Worm (Caenorhabditis elegans): ENCODE measurements around the gene ceh-75.

Gene ceh-75

DNA sequence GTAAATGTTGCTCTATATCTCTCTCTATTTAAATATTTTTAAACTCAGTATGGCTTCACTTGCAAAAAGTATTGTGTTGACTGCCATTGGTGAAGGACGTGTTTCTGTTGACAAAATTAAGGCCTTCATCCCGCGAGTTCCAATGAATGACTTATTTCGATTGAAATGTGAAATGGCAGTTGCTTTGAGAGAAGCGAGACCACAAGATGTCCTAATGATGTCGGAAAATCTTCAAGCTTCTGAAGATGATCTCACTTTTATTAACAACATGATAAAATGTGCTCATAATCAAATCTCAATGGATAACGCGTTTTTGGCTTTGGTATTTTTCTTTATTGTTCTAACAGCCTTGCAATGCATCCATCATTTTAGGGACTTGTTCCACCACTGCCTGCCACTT lies at the start of gene ceh-75:
TSS of gene ceh-75 (plus strand) at position 50 of the 400 bp plus-strand sequence.
- TF ChIP-seq zfh-2 (GFP tag; conservative IDR thresholded peaks at IDR 0.05) (no peak), rcor-1 (GFP tag; IDR thresholded peaks at IDR 0.05) (no peak)

- TF ChIP-seq nhr-179 (tag; optimal IDR thresholded peaks at IDR 0.05), result no peak
- TF ChIP-seq Y53F4B.3 (GFP tag; IDR thresholded peaks at IDR 0.05), result no peak
- no peak for TF ChIP-seq hmg-1.2 (GFP tag; IDR thresholded peaks at IDR 0.05)
- TF ChIP-seq K11D2.4 (GFP tag; IDR thresholded peaks at IDR 0.05), result no peak
- no peak for TF ChIP-seq B0035.1 (tag; optimal IDR thresholded peaks at IDR 0.05)
- no peak for TF ChIP-seq dox-1 (GFP tag; IDR thresholded peaks at IDR 0.05)
- no peak for TF ChIP-seq attf-6 (GFP tag; IDR thresholded peaks at IDR 0.05)
- no peak for TF ChIP-seq nhr-120 (GFP tag; IDR thresholded peaks at IDR 0.05)
- no peak for TF ChIP-seq die-1 (tag; optimal IDR thresholded peaks at IDR 0.05)
Observed at ce11 chrV:9871339-9871738, 49.8 kb upstream of the ceh-75 start, which contains the start of gene srab-18. srab-18 (minus strand) TSS chrV:9871439.

ce11 chrV:9879404-9879803 lies 41.7 kb upstream of the ceh-75 start, which contains the start of gene srab-26:
srab-26 (minus strand) TSS chrV:9879504.
- TF ChIP-seq rcor-1 (GFP tag; IDR thresholded peaks at IDR 0.05) (no peak), cebp-1 (GFP tag; IDR thresholded peaks at IDR 0.05) (no peak), cebp-1 (tag; optimal IDR thresholded peaks at IDR 0.05) (no peak), hmg-20 (GFP tag; IDR thresholded peaks at IDR 0.05) (no peak), dpff-1 (tag; optimal IDR thresholded peaks at IDR 0.05) (no peak), F39B2.1 (GFP tag; IDR thresholded peaks at IDR 0.05) (no peak), xnd-1 (tag; optimal IDR thresholded peaks at IDR 0.05) (no peak), nhr-80 (tag; optimal IDR thresholded peaks at IDR 0.05) (no peak), ZK185.1 (tag; optimal IDR thresholded peaks at IDR 0.05; ENCODE audit: poor library complexity, severe bottlenecking) (no peak), aptf-3 (GFP tag; IDR thresholded peaks at IDR 0.05) (no peak), ztf-18 (tag; optimal IDR thresholded peaks at IDR 0.05) (no peak), egrh-3 (GFP tag; IDR thresholded peaks at IDR 0.05) (no peak), lin-40 (tag; optimal IDR thresholded peaks at IDR 0.05) (no peak), akir-1 (GFP tag; optimal IDR thresholded peaks at IDR 0.05) (no peak), fkh-3 (tag; optimal IDR thresholded peaks at IDR 0.05) (no peak), tbp1 (GFP tag; optimal IDR thresholded peaks at IDR 0.05) (no peak), bed-1 (GFP tag; IDR thresholded peaks at IDR 0.05) (no peak), egl-44 (GFP tag; IDR thresholded peaks at IDR 0.05) (no peak), dox-1 (GFP tag; IDR thresholded peaks at IDR 0.05) (no peak)

ce11 chrV:9879867-9880266 lies 41.3 kb upstream of the ceh-75 start, which contains the start of gene sdz-31:
sdz-31 (plus strand) TSS chrV:9880167.
- TF ChIP-seq mes-4 (tag; optimal IDR thresholded peaks at IDR 0.05), result no peak
- TF ChIP-seq hrde-1 (tag; optimal IDR thresholded peaks at IDR 0.05; ENCODE audit: borderline replicate concordance), result no peak

- TF ChIP-seq ama-1 (optimal IDR thresholded peaks at IDR 0.05), result no peak
- no peak for TF ChIP-seq ama-1 (GFP tag; optimal IDR thresholded peaks at IDR 0.05)
- TF ChIP-seq nfya-2 (GFP tag; IDR thresholded peaks at IDR 0.05), result no peak
- TF ChIP-seq lag-1 (GFP tag; IDR thresholded peaks at IDR 0.05), result no peak
- no peak for TF ChIP-seq ztf-6 (GFP tag; IDR thresholded peaks at IDR 0.05)
- no peak for TF ChIP-seq F55B11.4 (tag; optimal IDR thresholded peaks at IDR 0.05; ENCODE audit: borderline replicate concordance, insufficient read depth)
- TF ChIP-seq F52B5.7 (tag; optimal IDR thresholded peaks at IDR 0.05), result no peak
- TF ChIP-seq egl-18 (GFP tag; IDR thresholded peaks at IDR 0.05), result no peak
- TF ChIP-seq ztf-28 (GFP tag; IDR thresholded peaks at IDR 0.05), result no peak
Observed at ce11 chrV:9885918-9886488, 35.1 kb upstream of the ceh-75 start, which contains the start of gene clp-9. clp-9 (minus strand) TSS chrV:9885968.
